Fruit fly (Drosophila melanogaster) whole organism, prepupa: Measurements from ENCODE around the gene sv.

Experiments
- CG10631 ChIP-seq: fragments of 200-800 bp; sonication (Bioruptor generic); optimal IDR thresholded peaks from 2 replicates; lab custom pipeline; 2016; ENCODE audit warnings: missing biosample characterization, missing genetic modification characterization
- CG10669 ChIP-seq: fragments of 200-800 bp; sonication (Bioruptor generic); optimal IDR thresholded peaks from 3 replicates; lab custom pipeline; 2018; ENCODE audit warnings: missing biosample characterization, mild to moderate bottlenecking, missing genetic modification characterization, moderate library complexity
- CG11762 ChIP-seq: fragments of 200-800 bp; sonication (Bioruptor generic); optimal IDR thresholded peaks from 3 replicates; lab custom pipeline; 2016; ENCODE audit warnings: missing biosample characterization, missing genetic modification characterization; ENCODE audit not compliant: insufficient read depth
- CG34406 ChIP-seq: fragments of 200-800 bp; sonication (Bioruptor generic); optimal IDR thresholded peaks from 3 replicates; lab custom pipeline; 2016; ENCODE audit warnings: missing biosample characterization, missing genetic modification characterization
- Ets21C ChIP-seq: fragments of 200-800 bp; sonication (Bioruptor generic); optimal IDR thresholded peaks from 3 replicates; lab custom pipeline; 2016; ENCODE audit warnings: missing biosample characterization, missing genetic modification characterization
- OdsH ChIP-seq: fragments of 200-800 bp; sonication (Bioruptor generic); optimal IDR thresholded peaks from 3 replicates; lab custom pipeline; 2016; ENCODE audit warnings: missing biosample characterization, missing genetic modification characterization
- eg ChIP-seq: fragments of 200-800 bp; sonication (Bioruptor generic); IDR thresholded peaks from 3 replicates; pipeline ENCODE4 v1.3.6; 2022; ENCODE audit warnings: missing biosample characterization, missing genetic modification characterization
- esn ChIP-seq: fragments of 200-800 bp; sonication (Bioruptor generic); optimal IDR thresholded peaks from 2 replicates; lab custom pipeline; 2016; ENCODE audit warnings: missing biosample characterization, mild to moderate bottlenecking, missing genetic modification characterization, moderate library complexity
- salr ChIP-seq, 2 experiments: fragments of 200-800 bp; sonication (Bioruptor generic); optimal IDR thresholded peaks; 3 replicates each; lab custom pipeline; 2016 to 2018; ENCODE audit warnings: missing biosample characterization in 2 of 2, missing genetic modification characterization in 2 of 2, mild to moderate bottlenecking in 1 of 2

DNA sequence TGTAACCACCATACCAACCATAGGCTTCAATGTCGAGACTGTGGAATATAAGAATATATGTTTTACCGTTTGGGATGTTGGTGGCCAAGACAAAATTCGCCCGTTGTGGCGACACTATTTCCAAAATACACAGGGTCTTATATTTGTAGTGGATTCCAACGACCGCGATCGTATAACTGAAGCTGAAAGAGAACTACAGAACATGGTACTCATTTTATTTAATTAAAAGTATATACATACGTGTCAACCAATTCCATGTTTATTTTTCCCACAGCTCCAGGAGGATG, 35.8 kb downstream of the sv start:
- no peak for TF ChIP-seq CG10669 (GFP tag; lab: Kevin White, UChicago)
- no peak for TF ChIP-seq OdsH (GFP tag; lab: Kevin White, UChicago)
- no peak for TF ChIP-seq CG10631 (GFP tag; lab: Kevin White, UChicago)
- TF ChIP-seq salr (GFP tag; optimal IDR thresholded peaks at IDR 0.05; lab: Kevin White, UChicago), result no peak
- TF ChIP-seq eg (GFP tag; lab: Robert Waterston, UW), result no peak
- TF ChIP-seq esn, result no peak
- TF ChIP-seq CG34406 (GFP tag; lab: Kevin White, UChicago), result no peak
- TF ChIP-seq CG11762 (GFP tag; lab: Kevin White, UChicago), result no peak
- no peak for TF ChIP-seq Ets21C
